Worm (Caenorhabditis elegans): ENCODE data around the gene Y53C12B.1.
A peak's percentile ranks its signal among the peaks of the same experiment; 100 is the strongest.

Y53C12B.1 gene

DNA sequence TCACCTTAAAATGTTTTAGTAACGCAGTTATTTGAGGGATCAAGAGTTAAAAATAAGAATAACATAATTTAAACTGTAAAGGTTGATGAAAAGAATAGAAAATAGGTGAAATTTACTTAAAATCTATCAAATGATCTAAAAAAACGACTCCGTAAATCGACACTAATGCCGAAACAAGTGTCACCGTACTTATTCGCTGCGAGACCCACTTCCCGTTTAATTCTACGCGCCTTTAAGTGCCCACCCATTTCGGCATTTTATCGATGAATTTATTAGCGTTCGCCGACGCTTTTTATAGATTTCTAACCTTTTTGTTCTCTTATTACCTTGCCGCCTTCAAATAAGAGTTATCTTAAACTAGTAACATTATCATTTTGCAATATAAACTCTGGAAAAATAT, at the start of gene Y53C12B.1, which contains the start of gene nos-3:
Gene Y53C12B.1, minus strand, starts transcription at position 10 of the 400 bp plus-strand sequence.
Gene nos-3, plus strand, starts transcription at position 248 of the 400 bp plus-strand sequence.
- TF ChIP-seq egl-27 (tag; optimal IDR thresholded peaks at IDR 0.05) (no peak), ceh-28 (tag; optimal IDR thresholded peaks at IDR 0.05) (peak; percentile 64), ceh-16 (tag; optimal IDR thresholded peaks at IDR 0.05) (no peak), fkh-2 (tag; optimal IDR thresholded peaks at IDR 0.05) (no peak), ceh-82 (tag; optimal IDR thresholded peaks at IDR 0.05) (no peak), sea-2 (GFP tag; optimal IDR thresholded peaks at IDR 0.05) (no peak), lin-15B (tag; optimal IDR thresholded peaks at IDR 0.05) (peak; percentile 88), mml-1 (tag; optimal IDR thresholded peaks at IDR 0.05) (no peak), pha-4 (tag; optimal IDR thresholded peaks at IDR 0.05) (peak; percentile 93), elt-3 (tag; optimal IDR thresholded peaks at IDR 0.05) (no peak), fkh-10 (GFP tag; optimal IDR thresholded peaks at IDR 0.05) (peak; percentile 12), elt-2 (tag; optimal IDR thresholded peaks at IDR 0.05) (peak; percentile 55), snpc-4 (tag; optimal IDR thresholded peaks at IDR 0.05) (peak; percentile 66), tbx-2 (tag; optimal IDR thresholded peaks at IDR 0.05) (no peak), daf-12 (tag; optimal IDR thresholded peaks at IDR 0.05) (no peak), nhr-237 (tag; optimal IDR thresholded peaks at IDR 0.05) (no peak), nhr-12 (tag; optimal IDR thresholded peaks at IDR 0.05) (no peak), mdl-1 (tag; optimal IDR thresholded peaks at IDR 0.05) (no peak), nhr-67 (tag; optimal IDR thresholded peaks at IDR 0.05) (no peak), nfya-1 (tag; optimal IDR thresholded peaks at IDR 0.05; ENCODE audit: insufficient read depth) (peak; percentile 97), ceh-9 (tag; optimal IDR thresholded peaks at IDR 0.05) (no peak), nhr-11 (tag; optimal IDR thresholded peaks at IDR 0.05) (no peak), ama-1 (optimal IDR thresholded peaks at IDR 0.05) (no peak), nhr-76 (tag; optimal IDR thresholded peaks at IDR 0.05) (no peak), R02D3.7 (tag; optimal IDR thresholded peaks at IDR 0.05) (peak; percentile 96), pqm-1 (tag; optimal IDR thresholded peaks at IDR 0.05) (peak; percentile 71), ztf-11 (tag; optimal IDR thresholded peaks at IDR 0.05) (no peak), ZK546.5 (tag; optimal IDR thresholded peaks at IDR 0.05) (no peak), hmg-11 (tag; optimal IDR thresholded peaks at IDR 0.05) (peak; percentile 60), nhr-23 (tag; optimal IDR thresholded peaks at IDR 0.05) (peak; percentile 91), eor-1 (tag; optimal IDR thresholded peaks at IDR 0.05) (no peak), elt-1 (tag; optimal IDR thresholded peaks at IDR 0.05) (peak; percentile 54), egl-5 (tag; optimal IDR thresholded peaks at IDR 0.05) (peak; percentile 79), ztf-4 (tag; optimal IDR thresholded peaks at IDR 0.05) (no peak), unc-62 (GFP tag; optimal IDR thresholded peaks at IDR 0.05) (no peak), lsy-12 (tag; optimal IDR thresholded peaks at IDR 0.05) (no peak), nhr-28 (tag; optimal IDR thresholded peaks at IDR 0.05) (no peak), unc-39 (tag; optimal IDR thresholded peaks at IDR 0.05) (no peak), aly-2 (tag; optimal IDR thresholded peaks at IDR 0.05) (no peak), nhr-25 (tag; optimal IDR thresholded peaks at IDR 0.05) (peak; percentile 88), nhr-43 (tag; optimal IDR thresholded peaks at IDR 0.05; ENCODE audit: poor library complexity, severe bottlenecking) (peak; percentile 69), skn-1 (tag; optimal IDR thresholded peaks at IDR 0.05) (peak; percentile 73), fos-1 (tag; optimal IDR thresholded peaks at IDR 0.05) (no peak), lin-39 (tag; optimal IDR thresholded peaks at IDR 0.05) (peak; percentile 92), jun-1 (tag; optimal IDR thresholded peaks at IDR 0.05) (no peak), zag-1 (tag; optimal IDR thresholded peaks at IDR 0.05) (no peak), nhr-77 (tag; optimal IDR thresholded peaks at IDR 0.05) (no peak)

DNA sequence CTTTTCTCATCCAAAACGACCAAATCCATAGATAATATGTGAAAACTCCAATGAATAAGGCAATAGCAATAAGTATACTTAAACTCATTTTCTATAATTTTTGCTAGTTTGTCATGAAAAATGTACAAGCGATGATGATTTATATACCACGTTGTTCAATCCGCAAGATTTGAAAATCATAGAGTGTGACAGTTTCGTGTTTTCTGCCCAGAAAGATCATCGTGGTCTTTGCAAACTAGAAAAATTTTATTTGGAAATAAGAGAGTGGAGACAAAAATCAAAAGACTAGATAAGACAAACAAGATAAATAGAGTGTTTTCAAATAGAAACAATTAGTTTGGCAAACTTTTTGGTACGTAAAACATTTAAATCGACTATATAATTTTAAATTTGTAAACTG, 47.3 kb upstream of the Y53C12B.1 start, which contains the start of gene cyp-13A3:
Gene cyp-13A3, minus strand, starts transcription at position 101 of the 400 bp plus-strand sequence.
- TF ChIP-seq fos-1 (tag; optimal IDR thresholded peaks at IDR 0.05) (no peak), tbx-2 (tag; optimal IDR thresholded peaks at IDR 0.05) (no peak), lsy-12 (tag; optimal IDR thresholded peaks at IDR 0.05) (no peak), fkh-10 (GFP tag; optimal IDR thresholded peaks at IDR 0.05) (no peak), nhr-11 (tag; optimal IDR thresholded peaks at IDR 0.05) (no peak), daf-12 (tag; optimal IDR thresholded peaks at IDR 0.05) (no peak), lin-39 (tag; optimal IDR thresholded peaks at IDR 0.05) (no peak), eor-1 (tag; optimal IDR thresholded peaks at IDR 0.05) (no peak), ceh-82 (tag; optimal IDR thresholded peaks at IDR 0.05) (no peak), elt-1 (tag; optimal IDR thresholded peaks at IDR 0.05) (no peak), nhr-77 (tag; optimal IDR thresholded peaks at IDR 0.05) (no peak), lin-15B (tag; optimal IDR thresholded peaks at IDR 0.05) (no peak)

Measured in whole organism, L3 larva.